Fruit fly (Drosophila melanogaster): ENCODE measurements around the gene Pka-C2.

The Pka-C2 gene

dm6 chr3R:30689653-30690052 is 7.3 kb downstream of the Pka-C2 start:
- TF ChIP-seq CG8159 (tag; optimal IDR thresholded peaks at IDR 0.05), result peak; percentile 17
- peak; percentile 46 for TF ChIP-seq Pif1B (GFP tag; optimal IDR thresholded peaks at IDR 0.05)
- peak; percentile 87 for TF ChIP-seq CG8301 (tag; optimal IDR thresholded peaks at IDR 0.05)
- no peak for TF ChIP-seq CG15710 (tag; optimal IDR thresholded peaks at IDR 0.05)
- TF ChIP-seq CG4496 (GFP tag; IDR thresholded peaks at IDR 0.05), result peak; percentile 93
- peak; percentile 31 for TF ChIP-seq Pif1A (GFP tag; optimal IDR thresholded peaks at IDR 0.05)
- TF ChIP-seq Snoo (tag; optimal IDR thresholded peaks at IDR 0.05), result peak; percentile 31
- peak; percentile 80 for TF ChIP-seq Ets98B (GFP tag; IDR thresholded peaks at IDR 0.05)
- TF ChIP-seq CG17806 (tag; optimal IDR thresholded peaks at IDR 0.05), result no peak
- TF ChIP-seq CG9948 (tag; optimal IDR thresholded peaks at IDR 0.05), result no peak
- TF ChIP-seq fd96Ca (GFP tag; IDR thresholded peaks at IDR 0.05), result peak; percentile 59; the same call in 1 of the 3 replicates
- peak; percentile 53; the same call in 1 of the 2 replicates for TF ChIP-seq rn (GFP tag; IDR thresholded peaks at IDR 0.05)
- TF ChIP-seq CG12605 (GFP tag; IDR thresholded peaks at IDR 0.05), result peak; percentile 47; the same call in 1 of the 2 replicates
- TF ChIP-seq CG32121 (GFP tag; IDR thresholded peaks at IDR 0.05), result no peak
- peak; percentile 82 for TF ChIP-seq CG14655 (GFP tag; optimal IDR thresholded peaks at IDR 0.05)

dm6 chr3R:30649661-30650060 is 47.3 kb downstream of the Pka-C2 start, which contains the start of gene CG34433:
Gene CG34433 (plus strand): TSS chr3R:30649961.
- TF ChIP-seq CG8159 (tag; optimal IDR thresholded peaks at IDR 0.05) (no peak), CG4496 (GFP tag; IDR thresholded peaks at IDR 0.05) (no peak), CG15710 (tag; optimal IDR thresholded peaks at IDR 0.05) (no peak), CG9948 (tag; optimal IDR thresholded peaks at IDR 0.05) (no peak), CG12605 (GFP tag; IDR thresholded peaks at IDR 0.05) (no peak), CG34367 (tag; optimal IDR thresholded peaks at IDR 0.05) (no peak), Ets98B (GFP tag; IDR thresholded peaks at IDR 0.05) (no peak), CG8301 (tag; optimal IDR thresholded peaks at IDR 0.05) (no peak), Pif1B (GFP tag; optimal IDR thresholded peaks at IDR 0.05) (no peak), D1 (tag; optimal IDR thresholded peaks at IDR 0.05) (no peak), Pif1A (GFP tag; optimal IDR thresholded peaks at IDR 0.05) (no peak), CG17806 (tag; optimal IDR thresholded peaks at IDR 0.05) (no peak), CG13204 (GFP tag; optimal IDR thresholded peaks at IDR 0.05) (no peak), Snoo (tag; optimal IDR thresholded peaks at IDR 0.05) (no peak)

dm6 chr3R:30648851-30649250 is 48.1 kb downstream of the Pka-C2 start, which contains the start of gene CG34432:
Gene CG34432 (plus strand): TSS chr3R:30649151.
- TF ChIP-seq CG4496 (GFP tag; IDR thresholded peaks at IDR 0.05), result no peak
- TF ChIP-seq CG14655 (GFP tag; optimal IDR thresholded peaks at IDR 0.05), result no peak
- TF ChIP-seq Pif1A (GFP tag; optimal IDR thresholded peaks at IDR 0.05), result no peak
- no peak for TF ChIP-seq CG32121 (GFP tag; IDR thresholded peaks at IDR 0.05)
- no peak for TF ChIP-seq CG10348 (GFP tag; IDR thresholded peaks at IDR 0.05)
- TF ChIP-seq Pif1B (GFP tag; optimal IDR thresholded peaks at IDR 0.05), result no peak
- TF ChIP-seq fd96Ca (GFP tag; IDR thresholded peaks at IDR 0.05), result no peak
- no peak for TF ChIP-seq CG9948 (tag; optimal IDR thresholded peaks at IDR 0.05)
- TF ChIP-seq D1 (tag; optimal IDR thresholded peaks at IDR 0.05), result no peak
- no peak for TF ChIP-seq CG8159 (tag; optimal IDR thresholded peaks at IDR 0.05)
- no peak for TF ChIP-seq CG15710 (tag; optimal IDR thresholded peaks at IDR 0.05)
- TF ChIP-seq CG8301 (tag; optimal IDR thresholded peaks at IDR 0.05), result no peak
- no peak for TF ChIP-seq CG34367 (tag; optimal IDR thresholded peaks at IDR 0.05)
- TF ChIP-seq CG12605 (GFP tag; IDR thresholded peaks at IDR 0.05), result no peak
- no peak for TF ChIP-seq gl (tag; optimal IDR thresholded peaks at IDR 0.05)

- no peak for TF ChIP-seq CG32121 (GFP tag; IDR thresholded peaks at IDR 0.05)
- TF ChIP-seq CG34367 (tag; optimal IDR thresholded peaks at IDR 0.05), result no peak
- no peak for TF ChIP-seq CG15710 (tag; optimal IDR thresholded peaks at IDR 0.05)
- no peak for TF ChIP-seq CG8301 (tag; optimal IDR thresholded peaks at IDR 0.05)
- TF ChIP-seq CG9948 (tag; optimal IDR thresholded peaks at IDR 0.05), result no peak
- no peak for TF ChIP-seq EcR (GFP tag; optimal IDR thresholded peaks at IDR 0.05)
- no peak for TF ChIP-seq CG17806 (tag; optimal IDR thresholded peaks at IDR 0.05)
- no peak for TF ChIP-seq CG12605 (GFP tag; IDR thresholded peaks at IDR 0.05)
- TF ChIP-seq Pif1B (GFP tag; optimal IDR thresholded peaks at IDR 0.05), result no peak
- TF ChIP-seq rn (GFP tag; IDR thresholded peaks at IDR 0.05), result no peak
- TF ChIP-seq gl (tag; optimal IDR thresholded peaks at IDR 0.05), result no peak
- TF ChIP-seq Pif1A (GFP tag; optimal IDR thresholded peaks at IDR 0.05), result no peak
- no peak for TF ChIP-seq fd96Ca (GFP tag; IDR thresholded peaks at IDR 0.05)
Measured at dm6 chr3R:30648451-30648850, 48.5 kb downstream of the Pka-C2 start, which contains the start of gene PH4alphaPV. Gene PH4alphaPV (minus strand): TSS chr3R:30648551.

- TF ChIP-seq Pif1A (GFP tag; optimal IDR thresholded peaks at IDR 0.05) (no peak), CG4496 (GFP tag; IDR thresholded peaks at IDR 0.05) (no peak), CG9948 (tag; optimal IDR thresholded peaks at IDR 0.05) (no peak), EcR (GFP tag; optimal IDR thresholded peaks at IDR 0.05) (no peak)
Measured at dm6 chr3R:30645780-30646179, 51.2 kb downstream of the Pka-C2 start, which contains the start of gene CG31013. Gene CG31013 (minus strand): TSS chr3R:30645880.
